Fruit fly (Drosophila melanogaster) whole organism, wandering third instar larva: ENCODE results near the gene CG32170.

Experiments used
- Abd-B ChIP-seq: fragments of >200 bp; optimal IDR thresholded peaks from 2 replicates; lab custom pipeline; 2017; ENCODE audit warnings: missing biosample characterization, missing genetic modification characterization
- Hr78 ChIP-seq: fragments of >200 bp; optimal IDR thresholded peaks from 2 replicates; lab custom pipeline; 2017; ENCODE audit warnings: missing biosample characterization, missing genetic modification characterization
- pan ChIP-seq: fragments of >200 bp; optimal IDR thresholded peaks from 2 replicates; lab custom pipeline; 2017
- psq ChIP-seq: fragments of 200-800 bp; sonication (Bioruptor generic); optimal IDR thresholded peaks from 3 replicates; lab custom pipeline; 2017; ENCODE audit warnings: missing biosample characterization, mild to moderate bottlenecking, missing genetic modification characterization, moderate library complexity
- rgr ChIP-seq: fragments of 200-800 bp; sonication (Bioruptor generic); optimal IDR thresholded peaks from 3 replicates; lab custom pipeline; 2016; ENCODE audit warnings: missing biosample characterization, mild to moderate bottlenecking, missing genetic modification characterization
- sage ChIP-seq: fragments of 200-800 bp; sonication (Bioruptor generic); optimal IDR thresholded peaks from 2 replicates; lab custom pipeline; 2016; ENCODE audit warnings: missing biosample characterization, mild to moderate bottlenecking, missing genetic modification characterization

DNA sequence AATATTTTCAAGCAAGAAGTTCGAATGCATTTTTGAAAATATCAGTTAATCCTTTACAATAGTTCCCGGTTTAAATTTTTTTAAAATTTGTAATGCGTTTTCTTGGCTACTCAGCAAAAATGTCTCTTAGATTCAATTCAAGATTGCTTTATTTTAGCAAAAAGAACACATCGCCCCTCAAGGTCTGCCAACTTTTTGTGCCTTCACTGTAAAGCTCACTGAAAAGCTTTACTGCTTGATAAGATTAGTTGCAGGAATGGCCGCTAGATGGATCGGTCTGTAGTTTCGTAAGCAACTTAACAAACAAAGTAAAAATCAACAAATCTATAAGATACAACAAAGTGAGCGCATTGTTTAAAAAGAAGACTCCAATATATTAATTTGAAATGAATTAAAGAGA lies 6.9 kb downstream of the CG32170 start:
- no peak for TF ChIP-seq pan
- TF ChIP-seq psq = no peak
- TF ChIP-seq sage = no peak
- TF ChIP-seq rgr = no peak
- no peak for TF ChIP-seq Abd-B (GFP tag; lab: Kevin White, UChicago)
- no peak for TF ChIP-seq Hr78 (GFP tag; lab: Kevin White, UChicago)
